Worm (Caenorhabditis elegans) whole organism, L2 larva: ENCODE measurements around the gene dhs-12.
A peak's percentile ranks its signal among the peaks of the same experiment; 100 is the strongest.

Experiments used
- C34F6.9 ChIP-seq: fragments of 150-350 bp; optimal IDR thresholded peaks from 2 replicates; lab custom pipeline; 2014; ENCODE audit warnings: missing biosample characterization, missing genetic modification characterization
- F13H6.1 ChIP-seq: sonication (generic microtip); optimal IDR thresholded peaks from 2 replicates; lab custom pipeline; 2016; ENCODE audit warnings: missing genetic modification characterization, missing compliant biosample characterization
- Y55F3AM.14 ChIP-seq: fragments of 200-800 bp; sonication (Bioruptor generic); optimal IDR thresholded peaks from 2 replicates; lab custom pipeline; 2018; ENCODE audit warnings: mild to moderate bottlenecking, missing genetic modification characterization, missing compliant biosample characterization
- ZK546.5 ChIP-seq: sonication (generic microtip); optimal IDR thresholded peaks from 2 replicates; lab custom pipeline; 2017; ENCODE audit warnings: missing biosample characterization, missing genetic modification characterization
- alr-1 ChIP-seq: fragments of 150-350 bp; optimal IDR thresholded peaks from 2 replicates; lab custom pipeline; 2014; ENCODE audit warnings: missing biosample characterization, missing genetic modification characterization
- aly-2 ChIP-seq: fragments of 150-350 bp; optimal IDR thresholded peaks from 2 replicates; lab custom pipeline; 2014; ENCODE audit warnings: missing biosample characterization, missing genetic modification characterization
- blmp-1 ChIP-seq: sonication (generic microtip); optimal IDR thresholded peaks from 2 replicates; lab custom pipeline; 2017; ENCODE audit warnings: missing genetic modification characterization, mild to moderate bottlenecking, missing compliant biosample characterization, antibody characterized with exemption, moderate library complexity; ENCODE audit not compliant: insufficient read depth
- ceh-16 ChIP-seq: fragments of 150-350 bp; optimal IDR thresholded peaks from 2 replicates; lab custom pipeline; 2014; ENCODE audit warnings: missing biosample characterization, missing genetic modification characterization
- ceh-82 ChIP-seq: fragments of 150-350 bp; optimal IDR thresholded peaks from 2 replicates; lab custom pipeline; 2014; ENCODE audit warnings: missing biosample characterization, missing genetic modification characterization
- crh-2 ChIP-seq: sonication (generic microtip); optimal IDR thresholded peaks from 2 replicates; lab custom pipeline; 2017; ENCODE audit warnings: missing biosample characterization, missing genetic modification characterization
- dmd-4 ChIP-seq: sonication (generic microtip); optimal IDR thresholded peaks from 2 replicates; lab custom pipeline; 2017; ENCODE audit warnings: missing biosample characterization, missing genetic modification characterization
- egl-27 ChIP-seq: sonication (generic microtip); optimal IDR thresholded peaks from 3 replicates; lab custom pipeline; 2017; ENCODE audit warnings: missing biosample characterization, missing genetic modification reagents, missing genetic modification characterization
- elt-3 ChIP-seq: sonication (generic microtip); optimal IDR thresholded peaks from 2 replicates; lab custom pipeline; 2017; ENCODE audit warnings: missing biosample characterization, missing genetic modification characterization
- fos-1 ChIP-seq: fragments of 150-350 bp; optimal IDR thresholded peaks from 2 replicates; lab custom pipeline; 2014; ENCODE audit warnings: missing biosample characterization, missing genetic modification characterization
- gmeb-1 ChIP-seq: fragments of 150-350 bp; optimal IDR thresholded peaks from 2 replicates; lab custom pipeline; 2014; ENCODE audit warnings: missing biosample characterization, missing genetic modification characterization
- lin-11 ChIP-seq: fragments of 150-350 bp; sonication (generic microtip); optimal IDR thresholded peaks from 2 replicates; lab custom pipeline; 2014; ENCODE audit warnings: missing biosample characterization, missing genetic modification characterization, inconsistent platforms, mixed read lengths
- lin-13 ChIP-seq: fragments of 150-350 bp; optimal IDR thresholded peaks from 2 replicates; lab custom pipeline; 2014; ENCODE audit warnings: missing biosample characterization, missing genetic modification reagents, missing genetic modification characterization
- lin-39 ChIP-seq: fragments of 150-350 bp; optimal IDR thresholded peaks from 2 replicates; lab custom pipeline; 2014; ENCODE audit warnings: missing biosample characterization, missing genetic modification reagents, missing genetic modification characterization
- lsy-2 ChIP-seq, 2 experiments: fragments of 150-350 bp in 1 of 2; sonication (generic microtip) in 1 of 2; optimal IDR thresholded peaks; 2 replicates each; lab custom pipeline; 2014 to 2017; ENCODE audit warnings: missing biosample characterization in 2 of 2, missing genetic modification characterization in 2 of 2
- mab-5 ChIP-seq: fragments of 150-350 bp; optimal IDR thresholded peaks from 2 replicates; lab custom pipeline; 2014; ENCODE audit warnings: missing biosample characterization, missing genetic modification characterization
- mbf-1 ChIP-seq: sonication (generic microtip); optimal IDR thresholded peaks from 2 replicates; lab custom pipeline; 2017; ENCODE audit warnings: missing biosample characterization, missing genetic modification characterization
- mdl-1 ChIP-seq, 2 experiments: fragments of 150-350 bp in 1 of 2; sonication (generic microtip) in 1 of 2; optimal IDR thresholded peaks; 2 replicates each; lab custom pipeline; 2017; ENCODE audit warnings: missing biosample characterization in 2 of 2, missing genetic modification characterization in 2 of 2
- nhr-10 ChIP-seq: sonication (generic microtip); optimal IDR thresholded peaks from 2 replicates; lab custom pipeline; 2017; ENCODE audit warnings: missing biosample characterization, missing genetic modification characterization
- nhr-11 ChIP-seq: fragments of 150-350 bp; optimal IDR thresholded peaks from 2 replicates; lab custom pipeline; 2014; ENCODE audit warnings: missing biosample characterization, missing genetic modification characterization
- nhr-129 ChIP-seq: fragments of 150-350 bp; optimal IDR thresholded peaks from 2 replicates; lab custom pipeline; 2014; ENCODE audit warnings: missing biosample characterization, missing genetic modification characterization
- nhr-21 ChIP-seq: fragments of 150-350 bp; optimal IDR thresholded peaks from 2 replicates; lab custom pipeline; 2014; ENCODE audit warnings: missing biosample characterization, missing genetic modification characterization
- nhr-237 ChIP-seq: fragments of 150-350 bp; optimal IDR thresholded peaks from 2 replicates; lab custom pipeline; 2014; ENCODE audit warnings: missing biosample characterization, missing genetic modification characterization
- nhr-25 ChIP-seq: fragments of 150-350 bp; sonication (generic microtip); optimal IDR thresholded peaks from 3 replicates; lab custom pipeline; 2014; ENCODE audit warnings: missing biosample characterization, missing genetic modification characterization
- nhr-6 ChIP-seq: fragments of 150-350 bp; optimal IDR thresholded peaks from 2 replicates; lab custom pipeline; 2014; ENCODE audit warnings: missing biosample characterization, missing genetic modification characterization
- nhr-77 ChIP-seq: fragments of 150-350 bp; optimal IDR thresholded peaks from 2 replicates; lab custom pipeline; 2014; ENCODE audit warnings: missing biosample characterization, missing genetic modification characterization
- sem-4 ChIP-seq: fragments of 150-350 bp; optimal IDR thresholded peaks from 2 replicates; lab custom pipeline; 2014; ENCODE audit warnings: missing biosample characterization, missing genetic modification reagents, missing genetic modification characterization
- skn-1 ChIP-seq: sonication (generic microtip); optimal IDR thresholded peaks from 2 replicates; lab custom pipeline; 2017; ENCODE audit warnings: missing biosample characterization, missing genetic modification characterization
- sma-3 ChIP-seq: sonication (generic microtip); optimal IDR thresholded peaks from 2 replicates; lab custom pipeline; 2016; ENCODE audit warnings: missing genetic modification reagents, missing genetic modification characterization, missing compliant biosample characterization
- sma-9 ChIP-seq, 2 experiments: fragments of 150-350 bp in 1 of 2; sonication (generic microtip) in 1 of 2; optimal IDR thresholded peaks; 2 replicates each; lab custom pipeline; 2014 to 2016; ENCODE audit warnings: missing genetic modification characterization in 2 of 2, mild to moderate bottlenecking in 1 of 2, missing biosample characterization in 1 of 2, missing compliant biosample characterization in 1 of 2, missing genetic modification reagents in 1 of 2, moderate library complexity in 1 of 2
- snpc-4 ChIP-seq: fragments of 150-350 bp; optimal IDR thresholded peaks from 2 replicates; lab custom pipeline; 2014; ENCODE audit warnings: missing biosample characterization, missing genetic modification characterization
- unc-39 ChIP-seq: fragments of 150-350 bp; optimal IDR thresholded peaks from 2 replicates; lab custom pipeline; 2014; ENCODE audit warnings: missing biosample characterization, missing genetic modification characterization
- unc-55 ChIP-seq: fragments of 150-350 bp; sonication (generic microtip); optimal IDR thresholded peaks from 3 replicates; lab custom pipeline; 2014; ENCODE audit warnings: missing biosample characterization, missing genetic modification reagents, missing genetic modification characterization
- unc-62 ChIP-seq: fragments of 150-350 bp; optimal IDR thresholded peaks from 2 replicates; lab custom pipeline; 2014; ENCODE audit warnings: missing biosample characterization, missing genetic modification reagents, missing genetic modification characterization
- ztf-1 ChIP-seq: fragments of 200-800 bp; sonication (Bioruptor generic); conservative IDR thresholded peaks from 2 replicates; pipeline ENCODE4 v1.3.6; 2022; ENCODE audit warnings: missing genetic modification characterization, missing compliant biosample characterization
- ztf-11 ChIP-seq: sonication (generic microtip); optimal IDR thresholded peaks from 2 replicates; lab custom pipeline; 2017; ENCODE audit warnings: missing biosample characterization, missing genetic modification characterization

dhs-12 gene

ce11 chrIV:10151439-10151997 lies 9.3 kb downstream of the dhs-12 start, which contains the start of gene copg-1:
Gene copg-1 (plus strand): TSS chrIV:10151947.
- TF ChIP-seq sem-4 (tag; lab: Kevin White, UChicago) (no peak), ztf-1 (no peak), ztf-11 (no peak), nhr-11 (tag; lab: Kevin White, UChicago) (no peak), dmd-4 (no peak), lin-39 (tag; lab: Kevin White, UChicago) (no peak), gmeb-1 (tag; lab: Kevin White, UChicago) (peak; percentile 58), skn-1 (tag; lab: Kevin White, UChicago) (no peak), lsy-2 (tag; optimal IDR thresholded peaks at IDR 0.05; lab: Kevin White, UChicago) (peak; percentile 78 to 96), F13H6.1 (tag; lab: Kevin White, UChicago) (peak; percentile 25), nhr-129 (peak; percentile 43), sma-9 (GFP tag; optimal IDR thresholded peaks at IDR 0.05; lab: Kevin White, UChicago) (peak; percentile 69), sma-9 (tag; optimal IDR thresholded peaks at IDR 0.05; lab: Kevin White, UChicago) (no peak), fos-1 (tag; lab: Kevin White, UChicago) (peak; percentile 5), nhr-25 (tag; lab: Kevin White, UChicago) (peak; percentile 35), lin-13 (peak; percentile 57), mdl-1 (tag; optimal IDR thresholded peaks at IDR 0.05; lab: Kevin White, UChicago) (no peak), nhr-6 (no peak), nhr-237 (tag; lab: Kevin White, UChicago) (no peak), nhr-21 (no peak), ceh-82 (tag; lab: Kevin White, UChicago) (no peak), aly-2 (tag; lab: Kevin White, UChicago) (no peak), crh-2 (tag; lab: Kevin White, UChicago) (peak; percentile 97), C34F6.9 (tag; lab: Kevin White, UChicago) (peak; percentile 75), mab-5 (tag; lab: Kevin White, UChicago) (no peak), sma-3 (GFP tag; lab: Kevin White, UChicago) (peak; percentile 22), unc-39 (tag; lab: Kevin White, UChicago) (no peak), blmp-1 (no peak), nhr-77 (tag; lab: Kevin White, UChicago) (no peak), Y55F3AM.14 (GFP tag; lab: Kevin White, UChicago) (no peak), unc-55 (GFP tag; lab: Kevin White, UChicago) (peak; percentile 73)

ce11 chrIV:10153479-10153878 lies 11.2 kb downstream of the dhs-12 start:
- no peak for TF ChIP-seq blmp-1
- TF ChIP-seq nhr-129 = no peak
- no peak for TF ChIP-seq lsy-2 (tag; optimal IDR thresholded peaks at IDR 0.05; lab: Kevin White, UChicago)
- TF ChIP-seq unc-39 (tag; lab: Kevin White, UChicago) = no peak
- no peak for TF ChIP-seq nhr-25 (tag; lab: Kevin White, UChicago)
- no peak for TF ChIP-seq unc-62 (GFP tag; lab: Kevin White, UChicago)
- TF ChIP-seq nhr-237 (tag; lab: Kevin White, UChicago) = no peak
- TF ChIP-seq lin-39 (tag; lab: Kevin White, UChicago) = no peak
- no peak for TF ChIP-seq unc-55 (GFP tag; lab: Kevin White, UChicago)
- no peak for TF ChIP-seq snpc-4 (tag; lab: Kevin White, UChicago)
- no peak for TF ChIP-seq crh-2 (tag; lab: Kevin White, UChicago)
- TF ChIP-seq lin-13 = no peak
- TF ChIP-seq ztf-1 = no peak
- TF ChIP-seq ceh-82 (tag; lab: Kevin White, UChicago) = no peak
- TF ChIP-seq nhr-10 (tag; lab: Kevin White, UChicago) = no peak

ce11 chrIV:10155475-10155874 lies 13.2 kb downstream of the dhs-12 start, which contains the start of gene ttr-54:
Gene ttr-54 (plus strand): TSS chrIV:10155775.
- no peak for TF ChIP-seq nhr-77 (tag; lab: Kevin White, UChicago)
- TF ChIP-seq F13H6.1 (tag; lab: Kevin White, UChicago) = no peak
- TF ChIP-seq Y55F3AM.14 (GFP tag; lab: Kevin White, UChicago) = no peak
- TF ChIP-seq mbf-1 = no peak
- no peak for TF ChIP-seq egl-27 (tag; lab: Kevin White, UChicago)
- TF ChIP-seq blmp-1 = no peak
- TF ChIP-seq, all 48 proteins: peak for 0

ce11 chrIV:10157034-10157433 lies 14.8 kb downstream of the dhs-12 start:
- TF ChIP-seq elt-3 (no peak), mdl-1 (tag; optimal IDR thresholded peaks at IDR 0.05; lab: Kevin White, UChicago) (no peak), mbf-1 (no peak), lsy-2 (tag; optimal IDR thresholded peaks at IDR 0.05; lab: Kevin White, UChicago) (no peak), aly-2 (tag; lab: Kevin White, UChicago) (no peak), snpc-4 (tag; lab: Kevin White, UChicago) (no peak), alr-1 (no peak), unc-39 (tag; lab: Kevin White, UChicago) (no peak), fos-1 (tag; lab: Kevin White, UChicago) (no peak), ceh-16 (no peak), nhr-129 (no peak), nhr-237 (tag; lab: Kevin White, UChicago) (no peak), ZK546.5 (no peak), skn-1 (tag; lab: Kevin White, UChicago) (no peak), lin-11 (tag; lab: Kevin White, UChicago) (no peak), sma-9 (GFP tag; optimal IDR thresholded peaks at IDR 0.05; lab: Kevin White, UChicago) (no peak), sma-9 (tag; optimal IDR thresholded peaks at IDR 0.05; lab: Kevin White, UChicago) (no peak)
- TF ChIP-seq, all 48 proteins: peak for 0
